Fruit fly (Drosophila melanogaster) whole organism, embryonic: ENCODE measurements around the gene GC.

Experiments
- Atf6 ChIP-seq: fragments of 200-800 bp; sonication (Bioruptor generic); IDR thresholded peaks from 2 replicates; pipeline ENCODE4 v1.3.6; 2022; ENCODE audit warnings: missing biosample characterization, missing genetic modification characterization
- Blimp-1 ChIP-seq: fragments of 200-800 bp; sonication (Bioruptor generic); optimal IDR thresholded peaks from 3 replicates; lab custom pipeline; 2018; ENCODE audit warnings: missing biosample characterization, missing genetic modification characterization, mild to moderate bottlenecking, moderate library complexity, missing genetic modification reagents
- CG12236 ChIP-seq: fragments of 200-800 bp; sonication (Bioruptor generic); optimal IDR thresholded peaks from 2 replicates; lab custom pipeline; 2016; ENCODE audit warnings: missing biosample characterization, missing genetic modification characterization
- CG13296 ChIP-seq: fragments of 200-800 bp; sonication (Bioruptor generic); optimal IDR thresholded peaks from 3 replicates; lab custom pipeline; 2018; ENCODE audit warnings: missing biosample characterization, mild to moderate bottlenecking, missing genetic modification characterization
- CG15514 ChIP-seq: fragments of 200-800 bp; sonication (Bioruptor generic); optimal IDR thresholded peaks from 3 replicates; lab custom pipeline; 2017; ENCODE audit warnings: missing biosample characterization, missing genetic modification characterization, mild to moderate bottlenecking, moderate library complexity, missing genetic modification reagents
- CG1603 ChIP-seq: fragments of 200-800 bp; sonication (Bioruptor generic); optimal IDR thresholded peaks from 2 replicates; lab custom pipeline; 2019; ENCODE audit warnings: missing biosample characterization, mild to moderate bottlenecking, missing genetic modification characterization, moderate library complexity
- CG18599 ChIP-seq: fragments of 200-800 bp; sonication (Bioruptor generic); optimal IDR thresholded peaks from 3 replicates; lab custom pipeline; 2017; ENCODE audit warnings: missing biosample characterization, missing genetic modification characterization, mild to moderate bottlenecking, moderate library complexity, missing genetic modification reagents
- CG2712 ChIP-seq: fragments of 200-800 bp; optimal IDR thresholded peaks from 3 replicates; lab custom pipeline; 2019; ENCODE audit warnings: missing biosample characterization, mild to moderate bottlenecking, missing genetic modification characterization, moderate library complexity
- CG30020 ChIP-seq: fragments of 200-800 bp; optimal IDR thresholded peaks from 2 replicates; lab custom pipeline; 2019; ENCODE audit warnings: missing biosample characterization, mild to moderate bottlenecking, missing genetic modification characterization, moderate library complexity
- CG31365 ChIP-seq: fragments of 200-800 bp; sonication (Bioruptor generic); optimal IDR thresholded peaks from 2 replicates; lab custom pipeline; 2018; ENCODE audit warnings: missing biosample characterization, mild to moderate bottlenecking, missing genetic modification characterization
- CG33213 ChIP-seq: fragments of 200-800 bp; sonication (Bioruptor generic); optimal IDR thresholded peaks from 3 replicates; lab custom pipeline; 2016; ENCODE audit warnings: missing biosample characterization, missing genetic modification characterization
- CG4404 ChIP-seq: fragments of 200-800 bp; sonication (Bioruptor generic); IDR thresholded peaks from 2 replicates; pipeline ENCODE4 v1.3.6; 2022; ENCODE audit warnings: missing biosample characterization, missing genetic modification characterization
- CG4730 ChIP-seq: fragments of 200-800 bp; sonication (Bioruptor generic); IDR thresholded peaks from 2 replicates; pipeline ENCODE4 v1.3.6; 2022; ENCODE audit warnings: missing biosample characterization, missing genetic modification characterization
- CG6689 ChIP-seq: fragments of 200-800 bp; sonication (Bioruptor generic); IDR thresholded peaks from 2 replicates; pipeline ENCODE4 v1.3.6; 2022; ENCODE audit warnings: missing biosample characterization, missing genetic modification characterization
- CG6854 ChIP-seq: fragments of 200-800 bp; sonication (Bioruptor generic); optimal IDR thresholded peaks from 3 replicates; lab custom pipeline; 2017; ENCODE audit warnings: missing biosample characterization, mild to moderate bottlenecking, missing genetic modification characterization
- CG7271 ChIP-seq: fragments of 200-800 bp; sonication (Bioruptor generic); optimal IDR thresholded peaks from 2 replicates; lab custom pipeline; 2018; ENCODE audit warnings: missing biosample characterization, mild to moderate bottlenecking, missing genetic modification characterization, moderate library complexity
- CG8290 ChIP-seq, 3 experiments: fragments of 200-800 bp; sonication (Bioruptor generic); optimal IDR thresholded peaks; 2 replicates each; lab custom pipeline; 2016 to 2019; ENCODE audit warnings: missing biosample characterization in 3 of 3, missing genetic modification characterization in 3 of 3, mild to moderate bottlenecking in 2 of 3, moderate library complexity in 1 of 3
- CG8388 ChIP-seq: fragments of 200-800 bp; sonication (Bioruptor generic); optimal IDR thresholded peaks from 2 replicates; lab custom pipeline; 2019; ENCODE audit warnings: missing biosample characterization, mild to moderate bottlenecking, missing genetic modification characterization, moderate library complexity
- CoRest ChIP-seq: fragments of 200-800 bp; sonication (Bioruptor generic); optimal IDR thresholded peaks from 3 replicates; lab custom pipeline; 2018; ENCODE audit warnings: missing biosample characterization, mild to moderate bottlenecking, missing genetic modification characterization, moderate library complexity
- CrebB ChIP-seq: fragments of 200-800 bp; sonication (Bioruptor generic); optimal IDR thresholded peaks from 3 replicates; lab custom pipeline; 2018; ENCODE audit warnings: missing biosample characterization, mild to moderate bottlenecking, missing genetic modification characterization
- D ChIP-seq, 2 experiments: fragments of 200-800 bp in 1 of 2; fragments of >200 bp in 1 of 2; sonication (Bioruptor generic) in 1 of 2; optimal IDR thresholded peaks; 2 replicates in 1 of 2; 3 replicates in 1 of 2; lab custom pipeline; 2017; ENCODE audit warnings: mild to moderate bottlenecking in 1 of 2, missing biosample characterization in 1 of 2, missing genetic modification characterization in 1 of 2, missing genetic modification reagents in 1 of 2
- Hr51 ChIP-seq, 2 experiments: fragments of 200-800 bp; sonication (Bioruptor generic); optimal IDR thresholded peaks; 2 replicates in 1 of 2; 3 replicates in 1 of 2; lab custom pipeline; 2016 to 2018; ENCODE audit warnings: missing biosample characterization in 2 of 2, missing genetic modification characterization in 2 of 2, mild to moderate bottlenecking in 1 of 2, moderate library complexity in 1 of 2
- Hsf ChIP-seq: fragments of 200-800 bp; sonication (Bioruptor generic); optimal IDR thresholded peaks from 3 replicates; lab custom pipeline; 2016; ENCODE audit warnings: missing biosample characterization, missing genetic modification characterization
- Lhr ChIP-seq: fragments of 200-800 bp; sonication (Bioruptor generic); optimal IDR thresholded peaks from 3 replicates; lab custom pipeline; 2017; ENCODE audit warnings: mild to moderate bottlenecking, missing biosample characterization, missing genetic modification reagents, missing genetic modification characterization
- MBD-R2 ChIP-seq: fragments of 200-800 bp; sonication (Bioruptor generic); IDR thresholded peaks from 2 replicates; pipeline ENCODE4 v1.3.6; 2022; ENCODE audit warnings: missing biosample characterization, missing genetic modification characterization
- MESR4 ChIP-seq: fragments of 200-800 bp; sonication (Bioruptor generic); optimal IDR thresholded peaks from 2 replicates; lab custom pipeline; 2018; ENCODE audit warnings: missing biosample characterization, mild to moderate bottlenecking, missing genetic modification characterization, moderate library complexity
- Scr ChIP-seq: fragments of 200-800 bp; sonication (Bioruptor generic); IDR thresholded peaks from 2 replicates; pipeline ENCODE4 v1.3.6; 2022; ENCODE audit warnings: missing biosample characterization, missing genetic modification characterization; ENCODE audit not compliant: partially characterized antibody
- Sox100B ChIP-seq: fragments of 200-800 bp; sonication (Bioruptor generic); optimal IDR thresholded peaks from 3 replicates; lab custom pipeline; 2018; ENCODE audit warnings: missing biosample characterization, mild to moderate bottlenecking, missing genetic modification characterization
- TFAM ChIP-seq: fragments of 200-800 bp; sonication (Bioruptor generic); optimal IDR thresholded peaks from 2 replicates; lab custom pipeline; 2017; ENCODE audit warnings: missing biosample characterization, missing genetic modification characterization, inconsistent platforms
- Taf1 ChIP-seq: fragments of 200-800 bp; sonication (Bioruptor generic); IDR thresholded peaks from 2 replicates; pipeline ENCODE4 v1.3.6; 2022; ENCODE audit warnings: missing biosample characterization, missing genetic modification characterization
- corto ChIP-seq: fragments of 200-800 bp; sonication (Bioruptor generic); optimal IDR thresholded peaks from 2 replicates; lab custom pipeline; 2016; ENCODE audit warnings: missing biosample characterization, mild to moderate bottlenecking, missing genetic modification characterization, moderate library complexity
- en ChIP-seq: fragments of 200-800 bp; sonication (Bioruptor generic); optimal IDR thresholded peaks from 2 replicates; lab custom pipeline; 2016; ENCODE audit warnings: missing biosample characterization, missing genetic modification characterization
- fd102C ChIP-seq: fragments of 200-800 bp; sonication (Bioruptor generic); optimal IDR thresholded peaks from 2 replicates; lab custom pipeline; 2018; ENCODE audit warnings: missing biosample characterization, mild to moderate bottlenecking, missing genetic modification characterization, moderate library complexity
- fd3F ChIP-seq: fragments of 200-800 bp; sonication (Bioruptor generic); optimal IDR thresholded peaks from 2 replicates; lab custom pipeline; 2018; ENCODE audit warnings: missing biosample characterization, mild to moderate bottlenecking, missing genetic modification characterization, moderate library complexity
- gce ChIP-seq: fragments of 200-800 bp; sonication (Bioruptor generic); IDR thresholded peaks from 3 replicates; pipeline ENCODE4 v1.3.6; 2022; ENCODE audit warnings: missing biosample characterization, missing genetic modification characterization
- grn ChIP-seq: fragments of 200-800 bp; sonication (Bioruptor generic); optimal IDR thresholded peaks from 3 replicates; lab custom pipeline; 2017; ENCODE audit warnings: missing biosample characterization, missing genetic modification characterization
- hth ChIP-seq: fragments of >200 bp; optimal IDR thresholded peaks from 2 replicates; lab custom pipeline; 2017; ENCODE audit warnings: inconsistent platforms
- mirr ChIP-seq: fragments of 200-800 bp; sonication (Bioruptor generic); optimal IDR thresholded peaks from 3 replicates; lab custom pipeline; 2018; ENCODE audit warnings: missing biosample characterization, mild to moderate bottlenecking, missing genetic modification characterization
- nom ChIP-seq: fragments of 200-800 bp; sonication (Bioruptor generic); optimal IDR thresholded peaks from 2 replicates; lab custom pipeline; 2017; ENCODE audit warnings: missing biosample characterization, missing genetic modification characterization, mild to moderate bottlenecking, moderate library complexity, missing genetic modification reagents
- pho ChIP-seq: fragments of 200-800 bp; sonication (Bioruptor generic); optimal IDR thresholded peaks from 2 replicates; lab custom pipeline; 2016; ENCODE audit warnings: missing biosample characterization, missing genetic modification characterization
- prd ChIP-seq, 3 experiments: fragments of >200 bp in 2 of 3; fragments of 200-800 bp in 1 of 3; sonication (Bioruptor generic) in 1 of 3; optimal IDR thresholded peaks in 2 of 3; IDR thresholded peaks in 1 of 3; 2 replicates in 2 of 3; 3 replicates in 1 of 3; pipeline versions ENCODE4 v1.3.6 to Lab custom; 2017 to 2022; ENCODE audit warnings: missing biosample characterization in 1 of 3, missing genetic modification characterization in 1 of 3
- pros ChIP-seq: fragments of 200-800 bp; sonication (Bioruptor generic); optimal IDR thresholded peaks from 3 replicates; lab custom pipeline; 2019; ENCODE audit warnings: missing biosample characterization, mild to moderate bottlenecking, missing genetic modification characterization, moderate library complexity
- row ChIP-seq: fragments of 200-800 bp; sonication (Bioruptor generic); IDR thresholded peaks from 3 replicates; pipeline ENCODE4 v1.3.6; 2022; ENCODE audit warnings: missing biosample characterization, missing genetic modification characterization
- sim ChIP-seq: fragments of 200-800 bp; sonication (Bioruptor generic); IDR thresholded peaks from 2 replicates; pipeline ENCODE4 v1.3.6; 2022; ENCODE audit warnings: missing biosample characterization, missing genetic modification characterization
- tap ChIP-seq: fragments of 200-800 bp; optimal IDR thresholded peaks from 3 replicates; lab custom pipeline; 2019; ENCODE audit warnings: missing biosample characterization, mild to moderate bottlenecking, missing genetic modification characterization, moderate library complexity
- tll ChIP-seq, 2 experiments: fragments of 200-800 bp in 1 of 2; fragments of >200 bp in 1 of 2; sonication (Bioruptor generic) in 1 of 2; optimal IDR thresholded peaks; 2 replicates each; lab custom pipeline; 2017 to 2019; ENCODE audit warnings: missing biosample characterization in 2 of 2, missing genetic modification characterization in 2 of 2, mild to moderate bottlenecking in 1 of 2, moderate library complexity in 1 of 2
- twi ChIP-seq: fragments of 200-800 bp; optimal IDR thresholded peaks from 2 replicates; lab custom pipeline; 2019; ENCODE audit warnings: missing biosample characterization, mild to moderate bottlenecking, missing genetic modification characterization, moderate library complexity

Gene GC

dm6 chr3L:1644920-1645567 is 15.9 kb upstream of the GC start, which contains the start of the genes alphaCOP and CG13919 (continued):
- TF ChIP-seq CG8388 (GFP tag; lab: Kevin White, UChicago), result peak; percentile 100
- TF ChIP-seq Taf1 (GFP tag; lab: Robert Waterston, UW), result peak; percentile 92
- TF ChIP-seq TFAM (GFP tag; lab: Kevin White, UChicago), result peak; percentile 75
- TF ChIP-seq CG1603 (tag; lab: Kevin White, UChicago), result peak; percentile 86
- no peak for TF ChIP-seq prd (optimal IDR thresholded peaks at IDR 0.05; lab: Kevin White, UChicago)
- peak; percentile 98 for TF ChIP-seq prd (GFP tag; IDR thresholded peaks at IDR 0.05; lab: Robert Waterston, UW)
- TF ChIP-seq CG2712 (tag; lab: Kevin White, UChicago), result peak; percentile 99
- TF ChIP-seq tll (GFP tag; optimal IDR thresholded peaks at IDR 0.05; lab: Kevin White, UChicago), result peak in 1 of 2 experiments; percentile 62
- TF ChIP-seq fd102C, result peak; percentile 80
- TF ChIP-seq row (GFP tag; lab: Robert Waterston, UW), result peak; percentile 99
- TF ChIP-seq pros (GFP tag; lab: Kevin White, UChicago), result peak; percentile 27
- peak; percentile 81 for TF ChIP-seq mirr (GFP tag; lab: Kevin White, UChicago)
- TF ChIP-seq CG15514 (GFP tag; lab: Kevin White, UChicago), result peak; percentile 90
- TF ChIP-seq Sox100B (GFP tag; lab: Kevin White, UChicago), result no peak
- peak; percentile 65 for TF ChIP-seq en (GFP tag; lab: Kevin White, UChicago)
- TF ChIP-seq CG8290 (GFP tag; optimal IDR thresholded peaks at IDR 0.05; lab: Kevin White, UChicago), result peak; percentile 97
- peak; percentile 79 to 85 for TF ChIP-seq CG8290 (tag; optimal IDR thresholded peaks at IDR 0.05; lab: Kevin White, UChicago)
- peak; percentile 94 for TF ChIP-seq CG4404
- peak; percentile 85 for TF ChIP-seq CG12236 (GFP tag; lab: Kevin White, UChicago)
- peak; percentile 96 for TF ChIP-seq CG4730 (GFP tag; lab: Robert Waterston, UW)
- peak; percentile 93 for TF ChIP-seq CG13296 (GFP tag; lab: Kevin White, UChicago)
- TF ChIP-seq CG6689, result peak; percentile 97
- TF ChIP-seq CG7271, result peak; percentile 92
- peak; percentile 86 for TF ChIP-seq CG30020 (tag; lab: Kevin White, UChicago)
- TF ChIP-seq fd3F (GFP tag; lab: Kevin White, UChicago), result peak; percentile 97
- TF ChIP-seq Blimp-1 (GFP tag; lab: Kevin White, UChicago), result peak; percentile 88
- TF ChIP-seq hth (lab: Kevin White, UChicago), result no peak
- peak; percentile 95 for TF ChIP-seq MESR4 (GFP tag; lab: Kevin White, UChicago)
- TF ChIP-seq Scr, result no peak
- TF ChIP-seq Lhr (GFP tag; lab: Kevin White, UChicago), result peak; percentile 88
- peak; percentile 85 for TF ChIP-seq grn (GFP tag; lab: Kevin White, UChicago)
- peak; percentile 65 for TF ChIP-seq CG31365 (tag; lab: Kevin White, UChicago)
- TF ChIP-seq CG6854 (GFP tag; lab: Kevin White, UChicago), result peak; percentile 86
- TF ChIP-seq Atf6 (GFP tag; lab: Robert Waterston, UW), result peak; percentile 98
- peak; percentile 93 for TF ChIP-seq CG18599 (GFP tag; lab: Kevin White, UChicago)
- TF ChIP-seq gce, result peak; percentile 95
- no peak for TF ChIP-seq D (optimal IDR thresholded peaks at IDR 0.05; lab: Kevin White, UChicago)
- TF ChIP-seq D (GFP tag; optimal IDR thresholded peaks at IDR 0.05; lab: Kevin White, UChicago), result peak; percentile 88
- TF ChIP-seq nom, result peak; percentile 92
- peak; percentile 95 for TF ChIP-seq CrebB (tag; lab: Kevin White, UChicago)
- peak; percentile 93 for TF ChIP-seq pho (GFP tag; lab: Kevin White, UChicago)
- peak; percentile 93 for TF ChIP-seq corto (GFP tag; lab: Kevin White, UChicago)
- peak; percentile 98 for TF ChIP-seq CoRest (tag; lab: Kevin White, UChicago)
- TF ChIP-seq tap (tag; lab: Kevin White, UChicago), result peak; percentile 92
- TF ChIP-seq sim (GFP tag; lab: Robert Waterston, UW), result peak; percentile 87
- peak; percentile 80 for TF ChIP-seq CG33213
- TF ChIP-seq twi (tag; lab: Kevin White, UChicago), result peak; percentile 93
- peak; percentile 93 to 97 for TF ChIP-seq Hr51 (GFP tag; optimal IDR thresholded peaks at IDR 0.05; lab: Kevin White, UChicago)
- TF ChIP-seq Hsf (GFP tag; lab: Kevin White, UChicago), result peak; percentile 97
- peak; percentile 99 for TF ChIP-seq MBD-R2 (GFP tag; lab: Robert Waterston, UW)
